Fruit fly (Drosophila melanogaster) whole organism, wandering third instar larva: ENCODE results near the gene CG32486.

Experiments used
- Abd-B ChIP-seq: fragments of >200 bp; optimal IDR thresholded peaks from 2 replicates; lab custom pipeline; 2017; ENCODE audit warnings: missing biosample characterization, missing genetic modification characterization
- CG32264 ChIP-seq: fragments of 200-800 bp; sonication (Bioruptor generic); optimal IDR thresholded peaks from 2 replicates; lab custom pipeline; 2016; ENCODE audit warnings: missing biosample characterization, missing genetic modification characterization
- CG9705 ChIP-seq: fragments of 200-800 bp; sonication (Bioruptor generic); optimal IDR thresholded peaks from 2 replicates; lab custom pipeline; 2018; ENCODE audit warnings: missing biosample characterization, mild to moderate bottlenecking, missing genetic modification characterization
- CrebA ChIP-seq: fragments of 200-800 bp; sonication (Bioruptor generic); optimal IDR thresholded peaks from 2 replicates; lab custom pipeline; 2016; ENCODE audit warnings: missing biosample characterization, mild to moderate bottlenecking, missing genetic modification characterization, borderline replicate concordance
- Dfd ChIP-seq: fragments of >200 bp; optimal IDR thresholded peaks from 2 replicates; lab custom pipeline; 2017; ENCODE audit warnings: missing biosample characterization, missing genetic modification characterization
- Dif ChIP-seq: fragments of 200-275, 200-300 bp; sonication (Bioruptor generic); optimal IDR thresholded peaks from 2 replicates; lab custom pipeline; 2018; ENCODE audit warnings: missing biosample characterization, missing genetic modification characterization; ENCODE audit not compliant: partially characterized antibody
- GATAd ChIP-seq: sonication (Bioruptor generic); optimal IDR thresholded peaks from 2 replicates; lab custom pipeline; 2016; ENCODE audit warnings: missing biosample characterization, missing genetic modification characterization
- HLH106 ChIP-seq: fragments of 200-800 bp; optimal IDR thresholded peaks from 3 replicates; lab custom pipeline; 2019; ENCODE audit warnings: missing biosample characterization, mild to moderate bottlenecking, missing genetic modification characterization, moderate library complexity
- Hnf4 ChIP-seq: fragments of 200-800 bp; sonication (Bioruptor generic); optimal IDR thresholded peaks from 2 replicates; lab custom pipeline; 2016; ENCODE audit warnings: missing biosample characterization, mild to moderate bottlenecking, missing genetic modification characterization
- Hr78 ChIP-seq: fragments of >200 bp; optimal IDR thresholded peaks from 2 replicates; lab custom pipeline; 2017; ENCODE audit warnings: missing biosample characterization, missing genetic modification characterization
- Hr83 ChIP-seq: fragments of 200-300 bp; sonication (Bioruptor generic); optimal IDR thresholded peaks from 2 replicates; lab custom pipeline; 2016; ENCODE audit warnings: missing biosample characterization, mild to moderate bottlenecking, missing genetic modification characterization, moderate library complexity; ENCODE audit not compliant: poor library complexity, severe bottlenecking
- Jra ChIP-seq: sonication (Bioruptor generic); optimal IDR thresholded peaks from 2 replicates; lab custom pipeline; 2016; ENCODE audit warnings: missing biosample characterization, missing genetic modification characterization
- Myc ChIP-seq: fragments of >200 bp; optimal IDR thresholded peaks from 2 replicates; lab custom pipeline; 2017
- N ChIP-seq: fragments of >200 bp; optimal IDR thresholded peaks from 2 replicates; lab custom pipeline; 2018; ENCODE audit warnings: missing biosample characterization, missing external identifiers, missing genetic modification characterization
- OdsH ChIP-seq: fragments of 200-800 bp; sonication (Bioruptor generic); optimal IDR thresholded peaks from 2 replicates; lab custom pipeline; 2016; ENCODE audit warnings: missing biosample characterization, mild to moderate bottlenecking, missing genetic modification characterization
- Rel ChIP-seq, 2 experiments: fragments of 200-800 bp; sonication (Bioruptor generic) in 1 of 2; optimal IDR thresholded peaks; 2 replicates in 1 of 2; 3 replicates in 1 of 2; lab custom pipeline; 2016 to 2019; ENCODE audit warnings: mild to moderate bottlenecking in 2 of 2, missing biosample characterization in 2 of 2, missing genetic modification characterization in 2 of 2, moderate library complexity in 1 of 2
- Sp1 ChIP-seq: fragments of 200-800 bp; sonication (Bioruptor generic); optimal IDR thresholded peaks from 3 replicates; lab custom pipeline; 2019; ENCODE audit warnings: missing biosample characterization, mild to moderate bottlenecking, missing genetic modification characterization, moderate library complexity
- Vsx2 ChIP-seq: fragments of 200-300, 225-300 bp; sonication (Bioruptor generic); optimal IDR thresholded peaks from 2 replicates; lab custom pipeline; 2018; ENCODE audit warnings: missing biosample characterization, missing genetic modification characterization; ENCODE audit not compliant: partially characterized antibody
- br ChIP-seq: fragments of 200-800 bp; sonication (Bioruptor generic); optimal IDR thresholded peaks from 2 replicates; lab custom pipeline; 2016; ENCODE audit warnings: missing biosample characterization, missing genetic modification characterization
- brk ChIP-seq: fragments of 200-800 bp; sonication (Bioruptor generic); optimal IDR thresholded peaks from 2 replicates; lab custom pipeline; 2016; ENCODE audit warnings: missing biosample characterization, mild to moderate bottlenecking, missing genetic modification characterization
- dl ChIP-seq, 2 experiments: fragments of 175-275, 200-275 bp in 1 of 2; fragments of 200-275 bp in 1 of 2; sonication (Bioruptor generic); optimal IDR thresholded peaks; lab custom pipeline; 2018; ENCODE audit warnings: mild to moderate bottlenecking in 2 of 2, missing biosample characterization in 2 of 2, missing genetic modification characterization in 2 of 2, moderate library complexity in 2 of 2; ENCODE audit not compliant: partially characterized antibody in 2 of 2, insufficient read depth in 1 of 2
- dmrt93B ChIP-seq: fragments of 200-800 bp; sonication (Bioruptor generic); optimal IDR thresholded peaks from 2 replicates; lab custom pipeline; 2018; ENCODE audit warnings: missing biosample characterization, mild to moderate bottlenecking, missing genetic modification characterization
- dsf ChIP-seq: sonication (Bioruptor generic); optimal IDR thresholded peaks from 2 replicates; lab custom pipeline; 2016; ENCODE audit warnings: missing biosample characterization, missing genetic modification characterization, borderline replicate concordance
- foxo ChIP-seq, 2 experiments: fragments of 200-800 bp; sonication (Bioruptor generic); optimal IDR thresholded peaks; 2 replicates in 1 of 2; 3 replicates in 1 of 2; lab custom pipeline; 2016 to 2017; ENCODE audit warnings: missing biosample characterization in 2 of 2, missing genetic modification characterization in 2 of 2
- fru ChIP-seq: fragments of 200-800 bp; sonication (Bioruptor generic); optimal IDR thresholded peaks from 3 replicates; lab custom pipeline; 2016; ENCODE audit warnings: missing biosample characterization, mild to moderate bottlenecking, missing genetic modification characterization
- h ChIP-seq: fragments of 200-800 bp; sonication (Bioruptor generic); optimal IDR thresholded peaks from 3 replicates; lab custom pipeline; 2016; ENCODE audit warnings: missing biosample characterization, mild to moderate bottlenecking, missing genetic modification characterization
- jim ChIP-seq: fragments of 175-275, 200-325 bp; sonication (Bioruptor generic); optimal IDR thresholded peaks from 2 replicates; lab custom pipeline; 2016; ENCODE audit warnings: missing biosample characterization, mild to moderate bottlenecking, missing genetic modification characterization
- lola ChIP-seq: fragments of >200 bp; optimal IDR thresholded peaks from 2 replicates; lab custom pipeline; 2017; ENCODE audit warnings: missing biosample characterization, missing genetic modification characterization
- pan ChIP-seq: fragments of >200 bp; optimal IDR thresholded peaks from 2 replicates; lab custom pipeline; 2017
- psq ChIP-seq: fragments of 200-800 bp; sonication (Bioruptor generic); optimal IDR thresholded peaks from 3 replicates; lab custom pipeline; 2017; ENCODE audit warnings: missing biosample characterization, mild to moderate bottlenecking, missing genetic modification characterization, moderate library complexity
- rgr ChIP-seq: fragments of 200-800 bp; sonication (Bioruptor generic); optimal IDR thresholded peaks from 3 replicates; lab custom pipeline; 2016; ENCODE audit warnings: missing biosample characterization, mild to moderate bottlenecking, missing genetic modification characterization
- sage ChIP-seq: fragments of 200-800 bp; sonication (Bioruptor generic); optimal IDR thresholded peaks from 2 replicates; lab custom pipeline; 2016; ENCODE audit warnings: missing biosample characterization, mild to moderate bottlenecking, missing genetic modification characterization
- sv ChIP-seq: fragments of 200-800 bp; sonication (Bioruptor generic); optimal IDR thresholded peaks from 3 replicates; lab custom pipeline; 2016; ENCODE audit warnings: missing biosample characterization, missing genetic modification characterization
- tai ChIP-seq: sonication (Bioruptor generic); optimal IDR thresholded peaks from 2 replicates; lab custom pipeline; 2016; ENCODE audit warnings: missing biosample characterization, missing genetic modification characterization
- usp ChIP-seq: fragments of >200 bp; optimal IDR thresholded peaks from 2 replicates; lab custom pipeline; 2017; ENCODE audit warnings: missing biosample characterization, missing genetic modification characterization
- woc ChIP-seq: sonication (Bioruptor generic); optimal IDR thresholded peaks from 2 replicates; lab custom pipeline; 2016; ENCODE audit warnings: missing biosample characterization, mild to moderate bottlenecking, missing genetic modification characterization

The CG32486 gene

DNA sequence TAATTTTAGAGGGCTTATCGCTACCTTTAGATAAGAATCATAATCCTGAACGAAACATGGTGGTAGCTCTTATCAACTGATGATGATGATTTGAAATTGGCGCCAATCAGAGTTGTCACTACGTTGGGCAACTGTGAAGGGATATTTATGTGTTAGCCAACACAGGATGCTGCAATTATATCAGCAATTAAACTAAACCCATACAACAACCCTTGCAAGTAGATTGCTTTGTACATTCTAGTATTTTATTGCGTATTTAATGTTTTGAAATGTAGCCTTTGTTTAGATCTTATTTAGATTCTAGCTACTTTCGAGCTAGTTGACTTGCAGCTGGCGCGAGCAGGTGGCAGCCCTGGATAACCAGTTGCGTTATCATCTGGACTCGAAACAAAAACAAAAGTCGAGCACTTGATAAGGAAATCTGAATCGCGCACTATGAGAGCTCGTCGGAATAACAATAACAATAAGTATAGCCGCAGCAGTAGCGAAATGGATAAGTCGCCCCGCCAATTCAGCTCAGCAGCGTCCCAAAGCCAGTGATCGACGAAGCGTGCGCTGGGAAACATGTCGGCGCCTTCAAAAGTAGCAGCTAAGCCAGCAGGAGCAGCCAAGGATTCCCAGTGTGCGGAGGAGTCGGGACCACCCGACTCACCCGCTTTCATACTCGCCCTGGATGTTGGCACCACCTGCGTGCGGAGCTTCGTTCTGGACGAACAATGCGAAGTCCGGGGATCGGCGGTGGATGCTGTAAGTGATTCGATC, 18.3 kb downstream of the CG32486 start, which contains the start of gene CG1271 (continued):
- TF ChIP-seq Vsx2 (GFP tag; lab: Kevin White, UChicago) (no peak), psq (GFP tag; lab: Kevin White, UChicago) (peak; percentile 39), dl (GFP tag; optimal IDR thresholded peaks at IDR 0.05; lab: Kevin White, UChicago; ENCODE audit: insufficient read depth in 1 of 2, partially characterized antibody in 2 of 2) (no peak), dmrt93B (no peak), pan (lab: Kevin White, UChicago) (no peak), lola (GFP tag; lab: Kevin White, UChicago) (no peak)
- TF ChIP-seq, all 38 proteins: peak for 16

- TF ChIP-seq Rel (GFP tag; optimal IDR thresholded peaks at IDR 0.05; lab: Kevin White, UChicago) (no peak), Rel (tag; optimal IDR thresholded peaks at IDR 0.05; lab: Kevin White, UChicago) (peak; percentile 90), jim (GFP tag; lab: Kevin White, UChicago) (peak; percentile 54), Hr83 (GFP tag; lab: Kevin White, UChicago) (no peak)
Observed at dm6 chr3L:3050185-3050584, 20.5 kb downstream of the CG32486 start, which contains the start of gene CG32485. Gene CG32485, plus strand, starts transcription at chr3L:3050323.

DNA sequence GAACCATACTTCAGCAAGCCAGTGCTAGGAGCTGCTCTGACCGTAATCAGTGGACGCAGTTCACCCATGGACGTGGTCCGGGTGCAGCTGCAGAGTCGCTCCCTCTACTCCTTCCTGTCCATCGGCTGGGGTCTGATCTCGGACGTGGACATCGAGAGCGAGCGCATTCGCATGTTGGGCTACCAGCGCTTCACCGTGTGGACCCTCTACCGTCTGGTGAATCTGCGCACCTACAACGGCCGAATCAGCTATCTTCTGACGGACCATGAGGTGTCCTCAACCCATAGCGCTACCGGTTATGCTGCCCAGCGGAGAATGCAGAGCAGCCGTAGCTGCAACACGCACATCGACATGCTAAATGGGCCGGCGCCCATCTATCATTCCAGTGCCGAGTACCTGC, 22.0 kb downstream of the CG32486 start:
- TF ChIP-seq OdsH (GFP tag; lab: Kevin White, UChicago) = no peak
- TF ChIP-seq dl (GFP tag; optimal IDR thresholded peaks at IDR 0.05; lab: Kevin White, UChicago; ENCODE audit: insufficient read depth in 1 of 2, partially characterized antibody in 2 of 2) = no peak
- no peak for TF ChIP-seq psq (GFP tag; lab: Kevin White, UChicago)
- no peak for TF ChIP-seq Dfd (GFP tag; lab: Kevin White, UChicago)
- TF ChIP-seq usp = no peak
- no peak for TF ChIP-seq foxo (GFP tag; optimal IDR thresholded peaks at IDR 0.05; lab: Kevin White, UChicago)
- no peak for TF ChIP-seq Jra (GFP tag; lab: Kevin White, UChicago)
- TF ChIP-seq Hr83 (GFP tag; lab: Kevin White, UChicago) = no peak
- no peak for TF ChIP-seq rgr (GFP tag; lab: Kevin White, UChicago)
- TF ChIP-seq N (GFP tag; lab: Kevin White, UChicago) = no peak
- TF ChIP-seq br (GFP tag; lab: Kevin White, UChicago) = no peak
- TF ChIP-seq HLH106 (tag; lab: Kevin White, UChicago) = no peak
- no peak for TF ChIP-seq fru (GFP tag; lab: Kevin White, UChicago)
- TF ChIP-seq Hr78 (GFP tag; lab: Kevin White, UChicago) = no peak
- no peak for TF ChIP-seq Hnf4 (GFP tag; lab: Kevin White, UChicago)
- no peak for TF ChIP-seq Abd-B (GFP tag; lab: Kevin White, UChicago)

DNA sequence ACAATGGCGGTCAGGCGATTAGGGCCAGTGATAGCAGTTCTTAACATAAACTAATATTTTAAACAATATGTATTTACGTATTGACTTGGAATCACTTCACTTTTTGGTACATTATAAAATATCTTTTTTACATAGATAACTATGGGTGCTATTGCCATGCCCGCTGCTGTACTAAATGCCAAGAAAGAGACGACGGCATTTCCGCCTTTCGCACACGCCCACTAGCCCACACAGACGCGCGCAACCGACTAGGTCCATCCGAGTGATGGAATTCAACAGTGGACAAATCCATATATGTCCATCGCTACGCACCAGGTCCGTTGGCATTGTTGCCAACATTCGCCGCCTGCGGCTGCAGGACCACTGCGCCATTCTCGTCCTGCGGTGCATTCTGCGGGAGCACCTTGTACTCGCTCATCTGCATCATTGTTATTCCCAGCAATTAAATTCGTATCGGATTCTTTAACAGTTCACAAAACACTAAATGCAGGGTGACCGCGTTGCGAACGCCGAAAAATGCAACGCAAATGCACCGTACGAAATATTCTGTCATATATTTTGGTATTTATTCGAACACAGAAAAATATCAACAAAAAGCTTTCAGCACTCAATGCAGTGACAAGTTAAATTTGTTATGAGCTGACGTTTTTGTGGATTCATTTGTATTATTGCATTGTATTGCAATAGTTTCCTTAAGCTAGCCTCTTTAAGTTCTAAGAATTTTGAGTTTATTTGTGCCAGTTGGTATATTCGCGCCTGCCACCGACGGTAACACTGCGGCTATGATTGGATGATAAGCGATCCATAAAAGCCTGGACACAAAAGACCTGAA, 24.1 kb downstream of the CG32486 start, which contains the start of the genes scramb2 and Sk2:
scramb2 (minus strand) TSS at position 488 of the 832 bp plus-strand sequence.
Sk2 (plus strand) TSS at position 763 of the 832 bp plus-strand sequence.
- peak; percentile 97 for TF ChIP-seq h (GFP tag; lab: Kevin White, UChicago)
- no peak for TF ChIP-seq pan (lab: Kevin White, UChicago)
- TF ChIP-seq rgr (GFP tag; lab: Kevin White, UChicago) = peak; percentile 95
- peak; percentile 86 for TF ChIP-seq Rel (GFP tag; optimal IDR thresholded peaks at IDR 0.05; lab: Kevin White, UChicago)
- TF ChIP-seq Rel (tag; optimal IDR thresholded peaks at IDR 0.05; lab: Kevin White, UChicago) = peak; percentile 75
- peak; percentile 80 for TF ChIP-seq Hr83 (GFP tag; lab: Kevin White, UChicago)
- peak; percentile 24 for TF ChIP-seq Myc (lab: Kevin White, UChicago)
- TF ChIP-seq sage (GFP tag; lab: Kevin White, UChicago) = peak; percentile 94
- TF ChIP-seq GATAd (GFP tag; lab: Kevin White, UChicago) = peak; percentile 82
- no peak for TF ChIP-seq N (GFP tag; lab: Kevin White, UChicago)
- TF ChIP-seq Hnf4 (GFP tag; lab: Kevin White, UChicago) = peak; percentile 93
- TF ChIP-seq tai (GFP tag; lab: Kevin White, UChicago) = no peak
- peak; percentile 39 to 96 for TF ChIP-seq foxo (GFP tag; optimal IDR thresholded peaks at IDR 0.05; lab: Kevin White, UChicago)
- peak; percentile 75 for TF ChIP-seq CG32264 (GFP tag; lab: Kevin White, UChicago)
- peak; percentile 84 for TF ChIP-seq sv (GFP tag; lab: Kevin White, UChicago)
- peak; percentile 94 for TF ChIP-seq Sp1 (GFP tag; lab: Kevin White, UChicago)
- TF ChIP-seq fru (GFP tag; lab: Kevin White, UChicago) = peak; percentile 86
- TF ChIP-seq Dif (GFP tag; lab: Kevin White, UChicago) = peak; percentile 44
- peak; percentile 59 for TF ChIP-seq dsf (GFP tag; lab: Kevin White, UChicago)
- TF ChIP-seq psq (GFP tag; lab: Kevin White, UChicago) = peak; percentile 87
- peak; percentile 94 for TF ChIP-seq OdsH (GFP tag; lab: Kevin White, UChicago)
- TF ChIP-seq lola (GFP tag; lab: Kevin White, UChicago) = no peak
- TF ChIP-seq dl (GFP tag; optimal IDR thresholded peaks at IDR 0.05; lab: Kevin White, UChicago; ENCODE audit: insufficient read depth in 1 of 2, partially characterized antibody in 2 of 2) = no peak
- TF ChIP-seq woc (GFP tag; lab: Kevin White, UChicago) = peak; percentile 62
- no peak for TF ChIP-seq brk (GFP tag; lab: Kevin White, UChicago)
- peak; percentile 92 for TF ChIP-seq dmrt93B
- no peak for TF ChIP-seq Hr78 (GFP tag; lab: Kevin White, UChicago)
- TF ChIP-seq usp = no peak
- peak; percentile 92 for TF ChIP-seq CG9705 (GFP tag; lab: Kevin White, UChicago)
- TF ChIP-seq Abd-B (GFP tag; lab: Kevin White, UChicago) = no peak
- TF ChIP-seq CrebA (GFP tag; lab: Kevin White, UChicago) = no peak
- TF ChIP-seq HLH106 (tag; lab: Kevin White, UChicago) = peak; percentile 92
